Fruit fly (Drosophila melanogaster) S2 (cell line): Measurements from ENCODE around the gene Slob.

Experiments
- CG8478 ChIP-seq: fragments of >200 bp; optimal IDR thresholded peaks from 2 replicates; lab custom pipeline; 2018
- CTCF ChIP-seq, 2 experiments: fragments of >200 bp; optimal IDR thresholded peaks; 2 replicates each; lab custom pipeline; 2018

DNA sequence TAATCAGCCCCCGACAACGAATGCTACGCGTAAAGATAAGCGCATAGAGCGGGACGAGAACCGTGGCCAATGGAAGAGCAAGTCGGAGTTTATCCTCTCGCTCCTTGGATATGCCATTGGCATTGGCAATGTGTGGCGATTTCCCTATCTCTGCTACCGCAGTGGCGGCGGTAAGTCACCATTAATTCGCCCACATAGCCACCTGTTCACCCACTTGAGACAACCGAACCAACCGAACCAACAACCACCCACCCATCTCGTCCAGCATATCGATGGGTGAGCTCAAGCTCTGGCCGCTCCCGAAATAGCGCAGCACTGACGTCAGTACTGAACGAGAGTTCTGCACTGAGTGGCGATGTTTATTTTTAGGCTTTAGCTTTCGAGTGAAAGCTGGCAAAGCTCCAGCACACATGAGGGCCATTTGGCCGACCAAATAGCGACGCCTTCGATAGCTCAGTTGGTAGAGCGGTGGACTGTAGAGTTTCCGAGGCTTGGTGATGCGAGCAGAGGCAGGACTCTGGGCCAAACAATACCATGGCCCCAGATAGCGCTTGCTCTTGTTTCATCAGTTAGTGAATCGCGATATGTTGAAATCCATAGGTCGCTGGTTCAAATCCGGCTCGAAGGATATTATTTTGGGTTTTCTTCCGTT, 36.3 kb upstream of the Slob start:
- TF ChIP-seq CG8478 (lab: Kevin White, UChicago) (no peak), CTCF (optimal IDR thresholded peaks at IDR 0.05; lab: Kevin White, UChicago) (no peak)
